Fruit fly (Drosophila melanogaster): Measurements from ENCODE around the gene ImpE2.

DNA sequence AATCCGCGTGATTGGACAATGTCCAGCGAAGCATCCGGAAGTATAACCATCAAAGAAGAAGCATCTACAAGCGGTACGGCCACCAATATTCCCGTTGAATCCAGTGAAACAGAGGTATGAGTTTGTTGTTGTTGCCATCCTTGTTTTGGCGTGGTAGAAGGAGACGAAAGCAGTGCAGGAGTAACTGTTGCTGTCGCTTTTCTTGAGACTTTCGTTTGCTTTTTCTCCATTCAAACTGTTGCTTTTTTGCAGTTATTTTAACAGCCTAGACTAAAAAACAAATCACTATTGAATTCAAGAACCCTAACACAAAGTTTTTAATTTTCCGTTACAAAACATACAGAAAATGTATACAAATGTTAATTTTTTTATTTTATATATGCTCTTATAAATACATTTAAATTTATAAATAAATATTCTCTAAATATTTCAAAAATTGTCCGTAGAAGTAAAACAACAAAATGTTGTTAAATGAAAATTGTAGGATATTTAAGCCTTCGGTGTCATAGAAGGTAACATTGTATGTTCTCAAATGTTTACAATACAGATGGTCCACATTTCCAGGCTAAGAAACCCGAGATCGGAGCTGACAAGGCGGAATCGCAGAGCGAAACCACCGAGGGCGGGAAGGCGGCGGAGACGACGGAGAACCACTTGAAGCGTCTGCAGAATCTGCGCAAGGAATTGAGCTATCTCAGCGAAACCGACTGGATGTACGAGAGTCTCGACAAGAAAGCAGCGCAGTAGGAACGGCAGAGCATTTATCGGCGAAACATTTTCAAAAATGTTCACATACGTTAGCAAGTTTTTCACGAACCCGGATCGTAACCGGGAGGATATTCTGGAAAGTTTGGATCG is 50.7 kb downstream of the ImpE2 start:
- TF ChIP-seq CG12768 (GFP tag; optimal IDR thresholded peaks at IDR 0.05), result no peak
- TF ChIP-seq kay (GFP tag; ENCODE audit: borderline replicate concordance), result no peak
- no peak for TF ChIP-seq CG14711 (tag; optimal IDR thresholded peaks at IDR 0.05)
- no peak for TF ChIP-seq Clk (GFP tag; optimal IDR thresholded peaks at IDR 0.05)
- TF ChIP-seq bab1 (GFP tag; optimal IDR thresholded peaks at IDR 0.05), result no peak
- no peak for TF ChIP-seq CG7101 (tag; optimal IDR thresholded peaks at IDR 0.05)
- no peak for TF ChIP-seq CG7045 (GFP tag; optimal IDR thresholded peaks at IDR 0.05)
- TF ChIP-seq ovo (GFP tag; optimal IDR thresholded peaks at IDR 0.05), result peak; percentile 64
- no peak for TF ChIP-seq CG1620 (GFP tag; optimal IDR thresholded peaks at IDR 0.05)
- TF ChIP-seq Hr96 (GFP tag; optimal IDR thresholded peaks at IDR 0.05), result no peak
- TF ChIP-seq CG5204 (GFP tag; optimal IDR thresholded peaks at IDR 0.05), result no peak
